Worm (Caenorhabditis elegans) whole organism, L3 larva: Measurements from ENCODE around the gene C49G7.12.

Experiments used
- aly-2 ChIP-seq: fragments of 150-350 bp; optimal IDR thresholded peaks from 2 replicates; lab custom pipeline; 2014; ENCODE audit warnings: missing biosample characterization, missing genetic modification characterization
- fkh-10 ChIP-seq: sonication (generic microtip); optimal IDR thresholded peaks from 2 replicates; lab custom pipeline; 2017; ENCODE audit warnings: missing biosample characterization, missing genetic modification reagents, missing genetic modification characterization
- mdl-1 ChIP-seq: fragments of 150-350 bp; optimal IDR thresholded peaks from 2 replicates; lab custom pipeline; 2014; ENCODE audit warnings: missing biosample characterization, missing genetic modification characterization
- nfya-1 ChIP-seq: sonication (generic microtip); optimal IDR thresholded peaks from 2 replicates; lab custom pipeline; 2017; ENCODE audit warnings: missing genetic modification characterization, mild to moderate bottlenecking, missing compliant biosample characterization, antibody characterized with exemption, moderate library complexity; ENCODE audit not compliant: insufficient read depth
- nhr-11 ChIP-seq: fragments of 150-350 bp; optimal IDR thresholded peaks from 2 replicates; lab custom pipeline; 2014; ENCODE audit warnings: missing biosample characterization, missing genetic modification characterization
- skn-1 ChIP-seq: fragments of 150-350 bp; optimal IDR thresholded peaks from 2 replicates; lab custom pipeline; 2014; ENCODE audit warnings: missing biosample characterization, missing genetic modification characterization
- snpc-4 ChIP-seq: fragments of 150-350 bp; optimal IDR thresholded peaks from 2 replicates; lab custom pipeline; 2014; ENCODE audit warnings: missing biosample characterization, missing genetic modification characterization
- unc-39 ChIP-seq: sonication (generic microtip); optimal IDR thresholded peaks from 4 replicates; lab custom pipeline; 2017; ENCODE audit warnings: missing biosample characterization, missing genetic modification characterization
- zag-1 ChIP-seq: fragments of 150-350 bp; optimal IDR thresholded peaks from 2 replicates; lab custom pipeline; 2014; ENCODE audit warnings: missing biosample characterization, missing genetic modification characterization

ce11 chrV:4016780-4017179 lies 21.4 kb upstream of the C49G7.12 start, which contains the start of gene srw-89:
- TF ChIP-seq skn-1 (tag; lab: Kevin White, UChicago) (no peak), snpc-4 (tag; lab: Kevin White, UChicago) (no peak), fkh-10 (no peak), aly-2 (tag; lab: Kevin White, UChicago) (no peak), nfya-1 (no peak), unc-39 (tag; lab: Kevin White, UChicago) (no peak), nhr-11 (tag; lab: Kevin White, UChicago) (no peak), mdl-1 (no peak), zag-1 (no peak)
